Fruit fly (Drosophila melanogaster): Measurements from ENCODE around the gene CG5623.

Gene CG5623

dm6 chr3R:15794258-15794727 is 27.1 kb upstream of the CG5623 start (continued):
- no peak for TF ChIP-seq CG43689 (GFP tag; IDR thresholded peaks at IDR 0.05)
- peak; percentile 45 for TF ChIP-seq CG8924 (tag; optimal IDR thresholded peaks at IDR 0.05)
- peak in 1 of 2 experiments; percentile 92 for TF ChIP-seq Eip74EF (GFP tag; optimal IDR thresholded peaks at IDR 0.05)
- peak; percentile 30 for TF ChIP-seq CG4617 (GFP tag; optimal IDR thresholded peaks at IDR 0.05; ENCODE audit: borderline replicate concordance)
- TF ChIP-seq NC2β (GFP tag; optimal IDR thresholded peaks at IDR 0.05) = no peak
- TF ChIP-seq ab (GFP tag; optimal IDR thresholded peaks at IDR 0.05) = no peak
- TF ChIP-seq CG3065 (GFP tag; optimal IDR thresholded peaks at IDR 0.05) = no peak
- TF ChIP-seq Spps (tag; optimal IDR thresholded peaks at IDR 0.05) = no peak
- no peak for TF ChIP-seq eve (GFP tag; optimal IDR thresholded peaks at IDR 0.05)
- TF ChIP-seq CG6813 (GFP tag; optimal IDR thresholded peaks at IDR 0.05) = no peak
- no peak for TF ChIP-seq CG14050 (GFP tag; IDR thresholded peaks at IDR 0.05)
- TF ChIP-seq slbo (GFP tag; IDR thresholded peaks at IDR 0.05) = peak; percentile 27; the same call in 1 of the 2 replicates
- no peak for TF ChIP-seq CG8944 (GFP tag; optimal IDR thresholded peaks at IDR 0.05)
- TF ChIP-seq Six4 (GFP tag; optimal IDR thresholded peaks at IDR 0.05) = no peak
- peak; percentile 6 for TF ChIP-seq CG15696 (tag; optimal IDR thresholded peaks at IDR 0.05)
- TF ChIP-seq psq (GFP tag; optimal IDR thresholded peaks at IDR 0.05) = peak; percentile 8
- peak; percentile 5 for TF ChIP-seq Abd-B (GFP tag; optimal IDR thresholded peaks at IDR 0.05)
- TF ChIP-seq CG14710 (tag; optimal IDR thresholded peaks at IDR 0.05) = no peak
- peak; percentile 5 for TF ChIP-seq trem (tag; optimal IDR thresholded peaks at IDR 0.05)
- TF ChIP-seq CG15514 (GFP tag; optimal IDR thresholded peaks at IDR 0.05) = peak; percentile 45
- 0 out of 2 replicates have a peak, but pooled peaks have one; percentile 21 for TF ChIP-seq rib (GFP tag; IDR thresholded peaks at IDR 0.05)
- TF ChIP-seq bowl (GFP tag; IDR thresholded peaks at IDR 0.05) = no peak
- TF ChIP-seq otp (GFP tag; IDR thresholded peaks at IDR 0.05) = no peak
- TF ChIP-seq Hr51 (GFP tag; optimal IDR thresholded peaks at IDR 0.05) = no peak
- no peak for TF ChIP-seq Dll (GFP tag; IDR thresholded peaks at IDR 0.05; ENCODE audit: partially characterized antibody)
- no peak for TF ChIP-seq CG9215 (GFP tag; IDR thresholded peaks at IDR 0.05)
- peak; percentile 89; the same call in 3 of the 4 replicates for TF ChIP-seq chinmo (GFP tag; IDR thresholded peaks at IDR 0.05; ENCODE audit: partially characterized antibody)
- peak; percentile 34; the same call in 1 of the 2 replicates for TF ChIP-seq MBD-R2 (GFP tag; IDR thresholded peaks at IDR 0.05)
- TF ChIP-seq ftz-f1 (GFP tag; optimal IDR thresholded peaks at IDR 0.05) = no peak
- TF ChIP-seq cwo (GFP tag; optimal IDR thresholded peaks at IDR 0.05) = no peak
- TF ChIP-seq CG13287 (GFP tag; IDR thresholded peaks at IDR 0.05; ENCODE audit: partially characterized antibody) = no peak
- TF ChIP-seq Optix (GFP tag; IDR thresholded peaks at IDR 0.05) = no peak
- TF ChIP-seq CG18011 (GFP tag; optimal IDR thresholded peaks at IDR 0.05) = no peak
- peak; percentile 59 for TF ChIP-seq CG17359 (tag; optimal IDR thresholded peaks at IDR 0.05)
- TF ChIP-seq cas (GFP tag; IDR thresholded peaks at IDR 0.05) = no peak
- TF ChIP-seq lab (GFP tag; optimal IDR thresholded peaks at IDR 0.05) = peak; percentile 69
- TF ChIP-seq Ada2b (GFP tag; IDR thresholded peaks at IDR 0.05) = no peak
- TF ChIP-seq CG17802 (tag; optimal IDR thresholded peaks at IDR 0.05) = no peak
- no peak for TF ChIP-seq CG8281 (tag; optimal IDR thresholded peaks at IDR 0.05)
- TF ChIP-seq CG2889 (GFP tag; IDR thresholded peaks at IDR 0.05) = no peak
- TF ChIP-seq BEAF-32 (GFP tag; optimal IDR thresholded peaks at IDR 0.05) = no peak
- TF ChIP-seq CHES-1-like (GFP tag; optimal IDR thresholded peaks at IDR 0.05) = peak; percentile 67
- no peak for TF ChIP-seq CG10274 (GFP tag; optimal IDR thresholded peaks at IDR 0.05)
- TF ChIP-seq bigmax (GFP tag; optimal IDR thresholded peaks at IDR 0.05) = no peak
- no peak for TF ChIP-seq ac (GFP tag; optimal IDR thresholded peaks at IDR 0.05)
- peak; percentile 43 for TF ChIP-seq CG5180 (GFP tag; optimal IDR thresholded peaks at IDR 0.05)
- TF ChIP-seq CG6689 (GFP tag; IDR thresholded peaks at IDR 0.05) = peak; percentile 17; the same call in 1 of the 2 replicates
- TF ChIP-seq CG3726 (GFP tag; IDR thresholded peaks at IDR 0.05) = no peak
- TF ChIP-seq nau (GFP tag; optimal IDR thresholded peaks at IDR 0.05) = peak; percentile 1

Data from whole organism, embryonic.